Fruit fly (Drosophila melanogaster): ENCODE data around the gene Dpy-30L2.

Dpy-30L2 gene

DNA sequence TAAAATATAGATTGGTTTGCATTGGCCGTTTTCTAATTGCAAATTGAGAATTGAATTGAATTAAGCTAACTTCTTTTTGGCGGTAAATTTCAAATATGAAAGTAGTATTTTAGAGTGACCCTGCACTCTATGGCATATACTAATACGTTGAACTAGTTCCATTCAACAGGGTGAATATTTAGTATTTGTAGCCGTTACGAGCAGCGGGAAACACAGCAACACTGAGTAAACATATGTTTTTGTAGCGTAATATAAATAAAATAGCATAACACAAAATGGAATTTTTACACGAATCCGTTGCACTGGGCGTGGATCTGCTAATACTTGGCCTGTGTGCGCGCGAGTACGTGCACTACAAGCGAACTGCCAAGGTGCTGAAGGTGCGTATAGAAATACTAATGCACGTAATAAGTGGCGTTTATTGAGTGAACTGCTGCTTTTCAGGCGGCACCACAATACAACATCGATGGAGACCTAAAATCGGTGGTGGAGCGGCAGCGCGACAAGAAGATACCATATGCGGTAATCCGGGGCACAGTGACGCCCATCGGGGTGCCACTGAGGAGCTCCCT, 26.2 kb downstream of the Dpy-30L2 start, which contains the start of gene Mul1 (continued):
- TF ChIP-seq CG17359 (tag; optimal IDR thresholded peaks at IDR 0.05) = no peak
- no peak for TF ChIP-seq CG34376 (GFP tag; optimal IDR thresholded peaks at IDR 0.05)
- no peak for TF ChIP-seq Nf-YC (tag; optimal IDR thresholded peaks at IDR 0.05)
- TF ChIP-seq CG11695 (GFP tag; IDR thresholded peaks at IDR 0.05) = no peak
- TF ChIP-seq cato (GFP tag; optimal IDR thresholded peaks at IDR 0.05; ENCODE audit: borderline replicate concordance) = no peak
- TF ChIP-seq C15 (GFP tag; IDR thresholded peaks at IDR 0.05) = no peak
- TF ChIP-seq Usf (GFP tag; optimal IDR thresholded peaks at IDR 0.05) = no peak
- TF ChIP-seq so (GFP tag; IDR thresholded peaks at IDR 0.05) = no peak
- no peak for TF ChIP-seq Oli (tag; optimal IDR thresholded peaks at IDR 0.05)
- no peak for TF ChIP-seq gsb (GFP tag; IDR thresholded peaks at IDR 0.05)
- no peak for TF ChIP-seq CG11723 (GFP tag; optimal IDR thresholded peaks at IDR 0.05)
- TF ChIP-seq dysf (GFP tag; IDR thresholded peaks at IDR 0.05) = no peak
- no peak for TF ChIP-seq wek (GFP tag; optimal IDR thresholded peaks at IDR 0.05)
- TF ChIP-seq vvl (GFP tag; IDR thresholded peaks at IDR 0.05) = no peak
- no peak for TF ChIP-seq Tbp (GFP tag; optimal IDR thresholded peaks at IDR 0.05)
- no peak for TF ChIP-seq peb (GFP tag; IDR thresholded peaks at IDR 0.05)
- peak; percentile 38; the same call in 1 of the 2 replicates for TF ChIP-seq amos (GFP tag; IDR thresholded peaks at IDR 0.05; ENCODE audit: partially characterized antibody)
- no peak for TF ChIP-seq CG6689 (GFP tag; IDR thresholded peaks at IDR 0.05)
- no peak for TF ChIP-seq chif (GFP tag; optimal IDR thresholded peaks at IDR 0.05)
- no peak for TF ChIP-seq CG12769 (tag; optimal IDR thresholded peaks at IDR 0.05)
- TF ChIP-seq vnd (GFP tag; IDR thresholded peaks at IDR 0.05; ENCODE audit: partially characterized antibody) = no peak
- TF ChIP-seq ind (GFP tag; optimal IDR thresholded peaks at IDR 0.05) = no peak
- TF ChIP-seq bigmax (GFP tag; optimal IDR thresholded peaks at IDR 0.05) = no peak
- TF ChIP-seq eyg (GFP tag; optimal IDR thresholded peaks at IDR 0.05) = no peak
- 0 out of 3 replicates have a peak, but pooled peaks have one; percentile 33 for TF ChIP-seq Opbp (GFP tag; IDR thresholded peaks at IDR 0.05; ENCODE audit: partially characterized antibody)
- TF ChIP-seq CG6254 (GFP tag; optimal IDR thresholded peaks at IDR 0.05) = peak; percentile 36
- no peak for TF ChIP-seq CG14667 (GFP tag; IDR thresholded peaks at IDR 0.05)
- no peak for TF ChIP-seq bab2 (GFP tag; optimal IDR thresholded peaks at IDR 0.05)
- TF ChIP-seq pita (GFP tag; optimal IDR thresholded peaks at IDR 0.05) = no peak
- no peak for TF ChIP-seq CG3838 (GFP tag; optimal IDR thresholded peaks at IDR 0.05)
- TF ChIP-seq emc (GFP tag; optimal IDR thresholded peaks at IDR 0.05) = no peak
- no peak for TF ChIP-seq ci (GFP tag; IDR thresholded peaks at IDR 0.05)
- TF ChIP-seq pho (GFP tag; optimal IDR thresholded peaks at IDR 0.05) = no peak
- TF ChIP-seq nmo (GFP tag; optimal IDR thresholded peaks at IDR 0.05) = peak; percentile 37
- no peak for TF ChIP-seq CG8924 (tag; optimal IDR thresholded peaks at IDR 0.05)
- no peak for TF ChIP-seq onecut (GFP tag; IDR thresholded peaks at IDR 0.05)

DNA sequence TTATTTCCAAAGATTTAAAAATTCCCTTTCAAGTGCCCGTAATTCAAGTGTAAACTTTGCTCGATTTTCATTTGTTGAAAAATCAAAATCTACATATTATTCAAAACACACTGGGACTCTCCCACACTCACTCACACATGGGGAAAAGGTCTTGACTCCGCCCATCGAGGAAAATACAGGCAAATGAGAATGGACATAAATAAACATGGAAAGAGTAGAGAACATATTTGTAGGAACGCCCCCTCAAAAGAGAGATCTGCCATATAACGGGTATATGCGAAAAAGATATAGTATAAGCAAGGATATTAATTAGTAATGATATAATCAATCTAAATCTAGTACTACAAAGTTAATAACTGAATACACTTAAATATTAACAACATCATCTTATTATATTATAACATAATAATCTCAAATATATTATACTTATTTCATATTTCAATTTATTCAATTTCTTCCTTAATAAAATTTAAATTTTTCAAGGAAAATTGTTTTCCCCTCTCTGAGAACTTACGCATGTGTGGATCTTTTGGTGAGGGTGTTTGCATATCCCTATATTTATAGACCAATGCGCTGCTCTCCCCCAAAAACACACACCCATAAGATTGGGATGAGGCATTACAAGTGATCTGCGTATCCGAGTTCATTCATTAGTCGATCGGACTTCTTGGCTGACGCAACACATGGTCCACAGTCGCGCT, 29.2 kb downstream of the Dpy-30L2 start, which contains the start of gene FoxL1:
Gene FoxL1, plus strand, starts transcription at position 651 of the 701 bp plus-strand sequence.
- TF ChIP-seq ac (GFP tag; optimal IDR thresholded peaks at IDR 0.05) = no peak
- TF ChIP-seq Hsf (GFP tag; optimal IDR thresholded peaks at IDR 0.05) = no peak
- no peak for TF ChIP-seq bowl (GFP tag; IDR thresholded peaks at IDR 0.05)
- TF ChIP-seq CG9817 (tag; optimal IDR thresholded peaks at IDR 0.05) = no peak
- TF ChIP-seq grau (tag; optimal IDR thresholded peaks at IDR 0.05) = peak; percentile 37
- TF ChIP-seq maf-S (GFP tag; optimal IDR thresholded peaks at IDR 0.05) = no peak
- no peak for TF ChIP-seq sqz (GFP tag; optimal IDR thresholded peaks at IDR 0.05)
- TF ChIP-seq sna (GFP tag; IDR thresholded peaks at IDR 0.05; ENCODE audit: partially characterized antibody) = no peak
- no peak for TF ChIP-seq Six4 (GFP tag; optimal IDR thresholded peaks at IDR 0.05)
- no peak for TF ChIP-seq NFAT (GFP tag; IDR thresholded peaks at IDR 0.05)
- TF ChIP-seq CG31224 (GFP tag; IDR thresholded peaks at IDR 0.05) = no peak
- TF ChIP-seq bsh (GFP tag; optimal IDR thresholded peaks at IDR 0.05) = peak in 1 of 2 experiments; percentile 14
- peak; percentile 92 for TF ChIP-seq Nf-YC (tag; optimal IDR thresholded peaks at IDR 0.05)
- TF ChIP-seq CG14667 (GFP tag; IDR thresholded peaks at IDR 0.05) = no peak
- TF ChIP-seq CG17829 (tag; optimal IDR thresholded peaks at IDR 0.05) = peak; percentile 39
- TF ChIP-seq vfl (GFP tag; optimal IDR thresholded peaks at IDR 0.05) = no peak
- no peak for TF ChIP-seq CG4328 (GFP tag; optimal IDR thresholded peaks at IDR 0.05)

Data from whole organism, embryonic.